Worm (Caenorhabditis elegans): Measurements from ENCODE around the gene glb-3.

- TF ChIP-seq nhr-11 (tag; optimal IDR thresholded peaks at IDR 0.05): no peak
- TF ChIP-seq lin-11 (tag; optimal IDR thresholded peaks at IDR 0.05): no peak
- TF ChIP-seq hlh-15 (tag; optimal IDR thresholded peaks at IDR 0.05): no peak
- no peak for TF ChIP-seq elt-2 (tag; optimal IDR thresholded peaks at IDR 0.05)
Observed at ce11 chrV:11131801-11132200, 2.6 kb upstream of the glb-3 start.
